Worm (Caenorhabditis elegans): ENCODE measurements around the gene rpl-43.
"Not testable (repeated sequence)": the region's sequence is repeated elsewhere in the genome, so short reads cannot be mapped to it uniquely, and the experiment has no call there.

- not testable (repeated sequence) for TF ChIP-seq elt-1 (tag; optimal IDR thresholded peaks at IDR 0.05; ENCODE audit: borderline replicate concordance, insufficient read depth); ztf-11 (tag; optimal IDR thresholded peaks at IDR 0.05); ham-2 (GFP tag; optimal IDR thresholded peaks at IDR 0.05); lin-13 (tag; optimal IDR thresholded peaks at IDR 0.05); elt-3 (tag; optimal IDR thresholded peaks at IDR 0.05); pha-4 (tag; optimal IDR thresholded peaks at IDR 0.05); mls-2 (tag; optimal IDR thresholded peaks at IDR 0.05)
- peak; percentile 7 for TF ChIP-seq sptf-1 (tag; optimal IDR thresholded peaks at IDR 0.05)
These were observed 13.0 kb upstream of the rpl-43 start, which contains the start of gene cacn-1 for ce11 chrII:14142098-14142554.
